Worm (Caenorhabditis elegans) whole organism, L1 larva: Measurements from ENCODE around the gene T13C5.6.

ENCODE experiments used
- C16A3.4 ChIP-seq: fragments of 150-350 bp; optimal IDR thresholded peaks from 2 replicates; lab custom pipeline; 2014; ENCODE audit warnings: missing biosample characterization, missing genetic modification characterization
- F16B12.6 ChIP-seq: fragments of 150-350 bp; optimal IDR thresholded peaks from 2 replicates; lab custom pipeline; 2014; ENCODE audit warnings: missing biosample characterization, missing genetic modification characterization
- alr-1 ChIP-seq: fragments of 200-800 bp; sonication (Bioruptor generic); optimal IDR thresholded peaks from 2 replicates; lab custom pipeline; 2018; ENCODE audit warnings: borderline replicate concordance, mild to moderate bottlenecking, missing genetic modification characterization, missing compliant biosample characterization
- ama-1 ChIP-seq: fragments of 150-350 bp; optimal IDR thresholded peaks from 2 replicates; lab custom pipeline; 2014
- blmp-1 ChIP-seq: fragments of 150-350 bp; optimal IDR thresholded peaks from 2 replicates; lab custom pipeline; 2014; ENCODE audit warnings: missing biosample characterization, missing genetic modification characterization
- ceh-63 ChIP-seq: fragments of 200-800 bp; sonication (Bioruptor generic); optimal IDR thresholded peaks from 2 replicates; lab custom pipeline; 2018; ENCODE audit warnings: mild to moderate bottlenecking, missing genetic modification characterization, missing compliant biosample characterization
- ceh-8 ChIP-seq: fragments of 200-800 bp; sonication (Bioruptor generic); optimal IDR thresholded peaks from 2 replicates; lab custom pipeline; 2018; ENCODE audit warnings: mild to moderate bottlenecking, missing genetic modification characterization, moderate library complexity, missing compliant biosample characterization
- ceh-82 ChIP-seq, 3 experiments: fragments of 150-350 bp in 1 of 3; sonication (generic microtip) in 2 of 3; optimal IDR thresholded peaks; 2 replicates each; lab custom pipeline; 2014 to 2017; ENCODE audit warnings: missing biosample characterization in 3 of 3, missing genetic modification characterization in 3 of 3
- ceh-90 ChIP-seq: sonication (generic microtip); optimal IDR thresholded peaks from 2 replicates; lab custom pipeline; 2016; ENCODE audit warnings: missing genetic modification characterization, missing compliant biosample characterization
- ces-1 ChIP-seq: fragments of 150-350 bp; optimal IDR thresholded peaks from 2 replicates; lab custom pipeline; 2014; ENCODE audit warnings: missing biosample characterization, missing genetic modification reagents, missing genetic modification characterization
- dsc-1 ChIP-seq: sonication (generic microtip); optimal IDR thresholded peaks from 2 replicates; lab custom pipeline; 2016; ENCODE audit warnings: mild to moderate bottlenecking, missing genetic modification characterization, missing compliant biosample characterization
- efl-3 ChIP-seq: fragments of 200-800 bp; sonication (Bioruptor generic); optimal IDR thresholded peaks from 2 replicates; lab custom pipeline; 2018; ENCODE audit warnings: mild to moderate bottlenecking, missing genetic modification characterization, missing compliant biosample characterization
- egl-13 ChIP-seq: sonication (generic microtip); optimal IDR thresholded peaks from 2 replicates; lab custom pipeline; 2016; ENCODE audit warnings: missing genotype, missing genetic modification reagents, missing genetic modification characterization, missing compliant biosample characterization
- egl-27 ChIP-seq, 2 experiments: fragments of 150-350 bp in 1 of 2; sonication (generic microtip); optimal IDR thresholded peaks; 3 replicates each; lab custom pipeline; 2017 to 2018; ENCODE audit warnings: missing biosample characterization in 2 of 2, missing genetic modification characterization in 2 of 2, missing genetic modification reagents in 2 of 2
- elt-2 ChIP-seq: sonication (generic microtip); optimal IDR thresholded peaks from 2 replicates; lab custom pipeline; 2016; ENCODE audit warnings: missing genetic modification characterization, mild to moderate bottlenecking, inconsistent platforms, missing compliant biosample characterization, missing genetic modification reagents
- fkh-10 ChIP-seq: sonication (generic microtip); optimal IDR thresholded peaks from 2 replicates; lab custom pipeline; 2017; ENCODE audit warnings: missing biosample characterization, missing genetic modification reagents, missing genetic modification characterization
- fkh-4 ChIP-seq: sonication (generic microtip); optimal IDR thresholded peaks from 2 replicates; lab custom pipeline; 2016; ENCODE audit warnings: missing compliant biosample characterization, missing genetic modification characterization, borderline replicate concordance
- fkh-8 ChIP-seq: sonication (generic microtip); optimal IDR thresholded peaks from 2 replicates; lab custom pipeline; 2016; ENCODE audit warnings: mild to moderate bottlenecking, missing genetic modification characterization, missing compliant biosample characterization
- grh-1 ChIP-seq: fragments of 200-800 bp; sonication (Bioruptor generic); IDR thresholded peaks from 2 replicates; pipeline ENCODE4 v1.3.6; 2022; ENCODE audit warnings: missing genetic modification reagents, missing genetic modification characterization, missing compliant biosample characterization
- hlh-17 ChIP-seq: fragments of 200-800 bp; sonication (Bioruptor generic); optimal IDR thresholded peaks from 2 replicates; lab custom pipeline; 2018; ENCODE audit warnings: missing genetic modification characterization, mild to moderate bottlenecking, missing compliant biosample characterization, moderate library complexity, borderline replicate concordance
- hlh-4 ChIP-seq: sonication (generic microtip); optimal IDR thresholded peaks from 2 replicates; lab custom pipeline; 2016; ENCODE audit warnings: mild to moderate bottlenecking, missing genetic modification characterization, missing compliant biosample characterization
- irx-1 ChIP-seq: sonication (generic microtip); optimal IDR thresholded peaks from 2 replicates; lab custom pipeline; 2016; ENCODE audit warnings: missing genetic modification characterization, missing compliant biosample characterization
- isw-1 ChIP-seq: fragments of 200-800 bp; sonication (Bioruptor generic); IDR thresholded peaks from 2 replicates; pipeline ENCODE4 v1.3.6; 2022; ENCODE audit warnings: missing genetic modification characterization, missing compliant biosample characterization
- jun-1 ChIP-seq: fragments of 150-350 bp; optimal IDR thresholded peaks from 2 replicates; lab custom pipeline; 2014; ENCODE audit warnings: missing biosample characterization, missing genetic modification reagents, missing genetic modification characterization
- lin-13 ChIP-seq: fragments of 150-350 bp; optimal IDR thresholded peaks from 2 replicates; lab custom pipeline; 2014; ENCODE audit warnings: missing biosample characterization, missing genetic modification reagents, missing genetic modification characterization
- lin-14 ChIP-seq: fragments of 200-800 bp; sonication (Bioruptor generic); optimal IDR thresholded peaks from 2 replicates; lab custom pipeline; 2018; ENCODE audit warnings: mild to moderate bottlenecking, missing genetic modification characterization, moderate library complexity, missing compliant biosample characterization
- lin-35 ChIP-seq, 2 experiments: fragments of 150-350 bp; optimal IDR thresholded peaks; 2 replicates each; lab custom pipeline; 2014; ENCODE audit warnings: missing biosample characterization in 2 of 2, missing genetic modification characterization in 2 of 2, missing genetic modification reagents in 2 of 2
- lsy-2 ChIP-seq, 2 experiments: fragments of 150-350 bp; optimal IDR thresholded peaks; 2 replicates each; lab custom pipeline; 2014; ENCODE audit warnings: missing biosample characterization in 2 of 2, missing genetic modification characterization in 2 of 2
- mab-9 ChIP-seq: fragments of 200-800 bp; sonication (Bioruptor generic); IDR thresholded peaks from 2 replicates; pipeline ENCODE4 v1.3.6; 2022; ENCODE audit warnings: missing genetic modification reagents, missing genetic modification characterization, missing compliant biosample characterization
- mdl-1 ChIP-seq, 2 experiments: fragments of 150-350 bp; optimal IDR thresholded peaks; 2 replicates each; lab custom pipeline; 2014 to 2017; ENCODE audit warnings: missing biosample characterization in 2 of 2, missing genetic modification characterization in 2 of 2, inconsistent platforms in 1 of 2
- mef-2 ChIP-seq: fragments of 150-350 bp; optimal IDR thresholded peaks from 2 replicates; lab custom pipeline; 2014; ENCODE audit warnings: missing biosample characterization, missing genetic modification characterization
- nhr-12 ChIP-seq: sonication (generic microtip); optimal IDR thresholded peaks from 2 replicates; lab custom pipeline; 2017; ENCODE audit warnings: missing biosample characterization, missing genetic modification characterization
- nhr-20 ChIP-seq: sonication (generic microtip); optimal IDR thresholded peaks from 2 replicates; lab custom pipeline; 2016; ENCODE audit warnings: mild to moderate bottlenecking, missing genetic modification characterization, missing compliant biosample characterization
- nhr-47 ChIP-seq: sonication (generic microtip); optimal IDR thresholded peaks from 2 replicates; lab custom pipeline; 2016; ENCODE audit warnings: mild to moderate bottlenecking, missing genetic modification characterization, moderate library complexity, missing compliant biosample characterization
- nhr-71 ChIP-seq: sonication (generic microtip); optimal IDR thresholded peaks from 2 replicates; lab custom pipeline; 2016; ENCODE audit warnings: mild to moderate bottlenecking, missing genetic modification characterization, moderate library complexity, missing compliant biosample characterization
- nhr-76 ChIP-seq: sonication (generic microtip); optimal IDR thresholded peaks from 2 replicates; lab custom pipeline; 2017; ENCODE audit warnings: missing biosample characterization, missing genetic modification characterization
- nhr-77 ChIP-seq: fragments of 150-350 bp; optimal IDR thresholded peaks from 2 replicates; lab custom pipeline; 2014; ENCODE audit warnings: missing biosample characterization, missing genetic modification characterization
- nhr-90 ChIP-seq: sonication (generic microtip); optimal IDR thresholded peaks from 2 replicates; lab custom pipeline; 2016; ENCODE audit warnings: mild to moderate bottlenecking, missing genetic modification characterization, missing compliant biosample characterization; ENCODE audit not compliant: poor library complexity
- pax-3 ChIP-seq: fragments of 200-800 bp; sonication (Bioruptor generic); optimal IDR thresholded peaks from 2 replicates; lab custom pipeline; 2018; ENCODE audit warnings: mild to moderate bottlenecking, missing genetic modification characterization, moderate library complexity, missing compliant biosample characterization
- skn-1 ChIP-seq: fragments of 150-350 bp; optimal IDR thresholded peaks from 2 replicates; lab custom pipeline; 2014; ENCODE audit warnings: missing biosample characterization, missing genetic modification characterization
- snpc-4 ChIP-seq: fragments of 150-350 bp; optimal IDR thresholded peaks from 2 replicates; lab custom pipeline; 2014; ENCODE audit warnings: missing biosample characterization, missing genetic modification characterization
- sox-4 ChIP-seq: sonication (generic microtip); optimal IDR thresholded peaks from 2 replicates; lab custom pipeline; 2016; ENCODE audit warnings: missing genetic modification characterization, missing compliant biosample characterization
- sptf-1 ChIP-seq: fragments of 150-350 bp; optimal IDR thresholded peaks from 2 replicates; lab custom pipeline; 2014; ENCODE audit warnings: missing biosample characterization, missing genetic modification characterization
- sup-37 ChIP-seq: fragments of 200-800 bp; sonication (Bioruptor generic); optimal IDR thresholded peaks from 2 replicates; lab custom pipeline; 2018; ENCODE audit warnings: mild to moderate bottlenecking, missing genetic modification characterization, missing compliant biosample characterization
- swsn-7 ChIP-seq: sonication (generic microtip); optimal IDR thresholded peaks from 2 replicates; lab custom pipeline; 2016; ENCODE audit warnings: missing genetic modification characterization, missing compliant biosample characterization
- tbx-2 ChIP-seq: sonication (generic microtip); optimal IDR thresholded peaks from 2 replicates; lab custom pipeline; 2016; ENCODE audit warnings: missing genetic modification characterization, missing compliant biosample characterization
- unc-30 ChIP-seq: sonication (generic microtip); optimal IDR thresholded peaks from 2 replicates; lab custom pipeline; 2017; ENCODE audit warnings: missing biosample characterization, missing genetic modification characterization
- unc-86 ChIP-seq: sonication (generic microtip); optimal IDR thresholded peaks from 2 replicates; lab custom pipeline; 2016; ENCODE audit warnings: missing genetic modification characterization, missing compliant biosample characterization
- unc-98 ChIP-seq: fragments of 200-800 bp; sonication (Bioruptor generic); IDR thresholded peaks from 2 replicates; pipeline ENCODE4 v1.3.6; 2022; ENCODE audit warnings: missing genetic modification characterization, missing compliant biosample characterization
- vab-15 ChIP-seq: sonication (generic microtip); optimal IDR thresholded peaks from 2 replicates; lab custom pipeline; 2017; ENCODE audit warnings: missing genotype, mild to moderate bottlenecking, missing genetic modification characterization, missing compliant biosample characterization
- zip-4 ChIP-seq: fragments of 200-800 bp; sonication (Bioruptor generic); optimal IDR thresholded peaks from 2 replicates; lab custom pipeline; 2018; ENCODE audit warnings: mild to moderate bottlenecking, missing genetic modification characterization, moderate library complexity, missing compliant biosample characterization
- ztf-11 ChIP-seq, 2 experiments: sonication (generic microtip); optimal IDR thresholded peaks; 2 replicates each; lab custom pipeline; 2016 to 2017; ENCODE audit warnings: missing genetic modification characterization in 2 of 2, missing biosample characterization in 1 of 2, missing compliant biosample characterization in 1 of 2

Gene T13C5.6

DNA sequence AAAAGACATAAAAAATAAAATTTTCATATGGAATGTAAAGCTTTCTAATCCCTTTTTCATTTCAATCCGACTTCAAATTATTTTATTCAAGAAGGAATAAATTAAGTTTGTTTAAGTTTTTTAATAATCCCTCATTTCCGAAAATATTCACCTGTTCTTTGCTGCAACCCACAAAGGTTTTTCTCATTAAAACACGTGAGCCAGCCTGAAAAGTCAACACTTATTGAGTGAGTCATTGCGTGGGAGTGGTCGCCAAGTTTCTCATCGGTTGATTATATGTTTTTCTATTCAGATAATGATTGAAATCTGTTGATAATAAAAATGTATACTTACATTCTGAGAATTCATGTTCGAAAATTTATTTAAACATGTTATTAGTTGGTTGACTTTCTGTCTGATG is 38.0 kb upstream of the T13C5.6 start:
- TF ChIP-seq nhr-20: peak; percentile 2
- no peak for TF ChIP-seq unc-30
- TF ChIP-seq blmp-1 (tag; lab: Kevin White, UChicago): no peak
- TF ChIP-seq nhr-71 (tag; lab: Kevin White, UChicago): peak; percentile 52
- no peak for TF ChIP-seq ceh-63
- no peak for TF ChIP-seq unc-86 (tag; lab: Kevin White, UChicago)
- no peak for TF ChIP-seq unc-98 (GFP tag; lab: Robert Waterston, UW)
- no peak for TF ChIP-seq pax-3 (tag; lab: Kevin White, UChicago)
- no peak for TF ChIP-seq ceh-82 (tag; optimal IDR thresholded peaks at IDR 0.05; lab: Kevin White, UChicago)
- TF ChIP-seq ceh-90 (tag; lab: Kevin White, UChicago): no peak
- TF ChIP-seq zip-4 (GFP tag; lab: Kevin White, UChicago): no peak
- peak; percentile 88 for TF ChIP-seq fkh-8
- TF ChIP-seq C16A3.4 (tag; lab: Kevin White, UChicago): no peak
- no peak for TF ChIP-seq snpc-4 (tag; lab: Kevin White, UChicago)
- peak; percentile 43 for TF ChIP-seq sox-4
- TF ChIP-seq isw-1 (GFP tag; lab: Robert Waterston, UW): no peak
- no peak for TF ChIP-seq alr-1 (tag; lab: Kevin White, UChicago)
- no peak for TF ChIP-seq efl-3 (GFP tag; lab: Kevin White, UChicago)
- TF ChIP-seq dsc-1 (tag; lab: Kevin White, UChicago): peak; percentile 59
- no peak for TF ChIP-seq fkh-10 (GFP tag; lab: Kevin White, UChicago)
- TF ChIP-seq jun-1: no peak
- no peak for TF ChIP-seq sptf-1 (tag; lab: Kevin White, UChicago)
- no peak for TF ChIP-seq swsn-7 (tag; lab: Kevin White, UChicago)
- peak; percentile 11 for TF ChIP-seq lin-14 (GFP tag; lab: Kevin White, UChicago)
- no peak for TF ChIP-seq lin-13 (GFP tag; lab: Kevin White, UChicago)
- peak; percentile 39 for TF ChIP-seq nhr-47
- TF ChIP-seq lsy-2 (tag; optimal IDR thresholded peaks at IDR 0.05; lab: Kevin White, UChicago): no peak
- TF ChIP-seq nhr-12 (tag; lab: Kevin White, UChicago): no peak
- no peak for TF ChIP-seq skn-1 (tag; lab: Kevin White, UChicago)

DNA sequence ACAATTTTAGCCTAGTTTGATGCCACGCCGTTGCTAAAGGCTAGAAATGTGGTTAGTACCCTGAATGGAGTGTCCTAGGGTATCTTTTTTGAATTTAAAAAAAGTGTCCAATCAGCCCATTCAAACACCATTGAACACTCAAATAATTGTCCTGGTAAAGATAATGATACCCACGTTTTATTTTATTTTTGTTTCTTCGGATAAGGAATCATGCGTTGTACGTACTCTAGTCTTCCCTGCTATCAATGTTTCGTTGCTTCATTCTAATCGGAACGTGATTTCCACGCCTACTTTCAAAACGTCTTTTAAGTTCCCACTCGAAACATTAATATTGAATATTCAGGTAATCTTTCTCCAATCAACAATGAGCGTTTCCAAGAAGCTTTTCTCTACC is 33.1 kb upstream of the T13C5.6 start, which contains the start of gene got-2.2:
TSS of gene got-2.2 (plus strand) at position 344 of the 394 bp plus-strand sequence.
- TF ChIP-seq hlh-4 (tag; lab: Kevin White, UChicago) (no peak), vab-15 (no peak), ztf-11 (tag; optimal IDR thresholded peaks at IDR 0.05; lab: Kevin White, UChicago) (no peak), sup-37 (no peak), ces-1 (GFP tag; lab: Kevin White, UChicago) (no peak), mdl-1 (tag; optimal IDR thresholded peaks at IDR 0.05; lab: Kevin White, UChicago) (peak in 1 of 2 experiments; percentile 33), irx-1 (tag; lab: Kevin White, UChicago) (no peak), elt-2 (tag; lab: Kevin White, UChicago) (peak; percentile 57), ama-1 (lab: Kevin White, UChicago) (no peak), nhr-77 (tag; lab: Kevin White, UChicago) (no peak), lin-35 (GFP tag; optimal IDR thresholded peaks at IDR 0.05; lab: Kevin White, UChicago) (peak in 1 of 2 experiments; percentile 34), ceh-8 (GFP tag; lab: Kevin White, UChicago) (no peak), egl-27 (tag; optimal IDR thresholded peaks at IDR 0.05; lab: Kevin White, UChicago) (no peak), egl-13 (tag; lab: Kevin White, UChicago) (no peak), F16B12.6 (tag; lab: Kevin White, UChicago) (no peak), nhr-20 (peak; percentile 24), hlh-17 (GFP tag; lab: Kevin White, UChicago) (no peak), grh-1 (GFP tag; lab: Robert Waterston, UW) (no peak), mef-2 (tag; lab: Kevin White, UChicago) (no peak), sox-4 (no peak), mab-9 (GFP tag; lab: Robert Waterston, UW) (no peak), unc-86 (tag; lab: Kevin White, UChicago) (no peak), fkh-4 (no peak), skn-1 (tag; lab: Kevin White, UChicago) (no peak), nhr-90 (tag; lab: Kevin White, UChicago) (no peak), ceh-63 (no peak), tbx-2 (no peak), alr-1 (tag; lab: Kevin White, UChicago) (no peak), nhr-76 (tag; lab: Kevin White, UChicago) (no peak)
